Fruit fly (Drosophila melanogaster) whole organism, embryonic: ENCODE data around the gene eIF1.

Experiments
- Bgb ChIP-seq: fragments of 200-800 bp; sonication (Bioruptor generic); IDR thresholded peaks from 2 replicates; pipeline ENCODE4 v1.3.6; 2022; ENCODE audit warnings: missing biosample characterization, missing genetic modification characterization; ENCODE audit not compliant: partially characterized antibody
- CG11085 ChIP-seq: fragments of 200-800 bp; sonication (Bioruptor generic); IDR thresholded peaks from 2 replicates; pipeline ENCODE4 v1.3.6; 2022; ENCODE audit warnings: missing biosample characterization, missing genetic modification characterization
- CG12104 ChIP-seq: fragments of 200-800 bp; sonication (Bioruptor generic); optimal IDR thresholded peaks from 3 replicates; lab custom pipeline; 2016; ENCODE audit warnings: missing biosample characterization, missing genetic modification characterization
- CG12219 ChIP-seq: fragments of 200-800 bp; sonication (Bioruptor generic); optimal IDR thresholded peaks from 3 replicates; lab custom pipeline; 2018; ENCODE audit warnings: missing biosample characterization, mild to moderate bottlenecking, missing genetic modification characterization
- CG14965 ChIP-seq: fragments of 200-800 bp; sonication (Bioruptor generic); optimal IDR thresholded peaks from 2 replicates; lab custom pipeline; 2016; ENCODE audit warnings: missing biosample characterization, missing genetic modification characterization, borderline replicate concordance
- CG15514 ChIP-seq: fragments of 200-800 bp; sonication (Bioruptor generic); optimal IDR thresholded peaks from 3 replicates; lab custom pipeline; 2017; ENCODE audit warnings: missing biosample characterization, missing genetic modification characterization, mild to moderate bottlenecking, moderate library complexity, missing genetic modification reagents
- CG16779 ChIP-seq: fragments of 200-800 bp; sonication (Bioruptor generic); IDR thresholded peaks from 2 replicates; pipeline ENCODE4 v1.3.6; 2022; ENCODE audit warnings: missing biosample characterization, missing genetic modification characterization
- CG17186 ChIP-seq: fragments of 200-800 bp; sonication (Bioruptor generic); optimal IDR thresholded peaks from 3 replicates; lab custom pipeline; 2017; ENCODE audit warnings: missing biosample characterization, missing genetic modification reagents, missing genetic modification characterization
- CG17361 ChIP-seq: fragments of 200-800 bp; sonication (Bioruptor generic); IDR thresholded peaks from 3 replicates; pipeline ENCODE4 v1.3.6; 2022; ENCODE audit warnings: missing biosample characterization, missing genetic modification characterization
- CG17802 ChIP-seq: fragments of 200-800 bp; sonication (Bioruptor generic); optimal IDR thresholded peaks from 2 replicates; lab custom pipeline; 2018; ENCODE audit warnings: missing biosample characterization, mild to moderate bottlenecking, missing genetic modification characterization, moderate library complexity
- CG2120 ChIP-seq: fragments of 200-800 bp; sonication (Bioruptor generic); optimal IDR thresholded peaks from 3 replicates; lab custom pipeline; 2016; ENCODE audit warnings: missing biosample characterization, missing genetic modification characterization
- CG3065 ChIP-seq: fragments of 200-800 bp; sonication (Bioruptor generic); optimal IDR thresholded peaks from 2 replicates; lab custom pipeline; 2016; ENCODE audit warnings: missing biosample characterization, missing genetic modification characterization
- CG32767 ChIP-seq: fragments of 200-800 bp; sonication (Bioruptor generic); IDR thresholded peaks from 2 replicates; pipeline ENCODE4 v1.3.6; 2022; ENCODE audit warnings: missing biosample characterization, missing genetic modification characterization
- CG4360 ChIP-seq: fragments of 200-800 bp; sonication (Bioruptor generic); IDR thresholded peaks from 2 replicates; pipeline ENCODE4 v1.3.6; 2022; ENCODE audit warnings: missing biosample characterization, missing genetic modification characterization
- CG4707 ChIP-seq: fragments of 200-800 bp; sonication (Bioruptor generic); optimal IDR thresholded peaks from 2 replicates; lab custom pipeline; 2018; ENCODE audit warnings: missing biosample characterization, mild to moderate bottlenecking, missing genetic modification characterization, moderate library complexity
- CG7556 ChIP-seq: fragments of 200-800 bp; sonication (Bioruptor generic); optimal IDR thresholded peaks from 2 replicates; lab custom pipeline; 2017; ENCODE audit warnings: missing biosample characterization, mild to moderate bottlenecking, missing genetic modification characterization
- CG7839 ChIP-seq: fragments of 200-800 bp; sonication (Bioruptor generic); optimal IDR thresholded peaks from 3 replicates; lab custom pipeline; 2018; ENCODE audit warnings: missing biosample characterization, mild to moderate bottlenecking, missing genetic modification characterization, moderate library complexity
- CG7928 ChIP-seq: fragments of 200-800 bp; sonication (Bioruptor generic); optimal IDR thresholded peaks from 2 replicates; lab custom pipeline; 2017; ENCODE audit warnings: missing biosample characterization, mild to moderate bottlenecking, missing genetic modification characterization
- D ChIP-seq, 2 experiments: fragments of 200-800 bp in 1 of 2; fragments of >200 bp in 1 of 2; sonication (Bioruptor generic) in 1 of 2; optimal IDR thresholded peaks; 2 replicates in 1 of 2; 3 replicates in 1 of 2; lab custom pipeline; 2017; ENCODE audit warnings: mild to moderate bottlenecking in 1 of 2, missing biosample characterization in 1 of 2, missing genetic modification characterization in 1 of 2, missing genetic modification reagents in 1 of 2
- D19A ChIP-seq: fragments of 200-800 bp; optimal IDR thresholded peaks from 3 replicates; lab custom pipeline; 2019; ENCODE audit warnings: missing biosample characterization, mild to moderate bottlenecking, missing genetic modification characterization, moderate library complexity
- Drgx ChIP-seq: fragments of 200-800 bp; sonication (Bioruptor generic); IDR thresholded peaks from 2 replicates; pipeline ENCODE4 v1.3.6; 2022; ENCODE audit warnings: missing biosample characterization, missing genetic modification characterization
- E2f1 ChIP-seq: fragments of 200-800 bp; sonication (Bioruptor generic); IDR thresholded peaks from 2 replicates; pipeline ENCODE4 v1.3.6; 2022; ENCODE audit warnings: missing biosample characterization, missing genetic modification characterization
- ERR ChIP-seq: fragments of 200-800 bp; sonication (Bioruptor generic); optimal IDR thresholded peaks from 2 replicates; lab custom pipeline; 2016; ENCODE audit warnings: missing biosample characterization, missing genetic modification characterization
- Ets97D ChIP-seq: fragments of 200-800 bp; sonication (Bioruptor generic); optimal IDR thresholded peaks from 3 replicates; lab custom pipeline; 2016; ENCODE audit warnings: missing biosample characterization, missing genetic modification characterization
- Hr39 ChIP-seq: fragments of >200 bp; optimal IDR thresholded peaks from 2 replicates; lab custom pipeline; 2017
- MESR4 ChIP-seq: fragments of 200-800 bp; sonication (Bioruptor generic); optimal IDR thresholded peaks from 2 replicates; lab custom pipeline; 2018; ENCODE audit warnings: missing biosample characterization, mild to moderate bottlenecking, missing genetic modification characterization, moderate library complexity
- Nf-YC ChIP-seq: fragments of 200-800 bp; optimal IDR thresholded peaks from 3 replicates; lab custom pipeline; 2019; ENCODE audit warnings: missing biosample characterization, mild to moderate bottlenecking, missing genetic modification characterization, moderate library complexity
- Ssrp ChIP-seq: fragments of 200-800 bp; sonication (Bioruptor generic); optimal IDR thresholded peaks from 2 replicates; lab custom pipeline; 2018; ENCODE audit warnings: missing biosample characterization, mild to moderate bottlenecking, missing genetic modification characterization, moderate library complexity
- Xrp1 ChIP-seq: fragments of 200-800 bp; sonication (Bioruptor generic); IDR thresholded peaks from 2 replicates; pipeline ENCODE4 v1.3.6; 2022; ENCODE audit warnings: missing biosample characterization, missing genetic modification characterization
- amos ChIP-seq: fragments of 200-800 bp; sonication (Bioruptor generic); IDR thresholded peaks from 2 replicates; pipeline ENCODE4 v1.3.6; 2022; ENCODE audit warnings: missing biosample characterization, missing genetic modification characterization; ENCODE audit not compliant: partially characterized antibody
- aop ChIP-seq: fragments of 200-800 bp; sonication (Bioruptor generic); IDR thresholded peaks from 2 replicates; pipeline ENCODE4 v1.3.6; 2022; ENCODE audit warnings: missing biosample characterization, missing genetic modification characterization
- ap ChIP-seq: fragments of 200-800 bp; sonication (Bioruptor generic); IDR thresholded peaks from 2 replicates; pipeline ENCODE4 v1.3.6; 2022; ENCODE audit warnings: missing biosample characterization, missing genetic modification characterization
- ara ChIP-seq: fragments of 200-800 bp; sonication (Bioruptor generic); IDR thresholded peaks from 2 replicates; pipeline ENCODE4 v1.3.6; 2022; ENCODE audit warnings: missing biosample characterization, missing genetic modification characterization
- az2 ChIP-seq: fragments of 200-800 bp; sonication (Bioruptor generic); optimal IDR thresholded peaks from 3 replicates; lab custom pipeline; 2016; ENCODE audit warnings: missing biosample characterization, missing genetic modification characterization
- br ChIP-seq: fragments of >200 bp; optimal IDR thresholded peaks from 2 replicates; lab custom pipeline; 2017
- cato ChIP-seq: fragments of 200-800 bp; sonication (Bioruptor generic); optimal IDR thresholded peaks from 2 replicates; lab custom pipeline; 2016; ENCODE audit warnings: missing biosample characterization, missing genetic modification characterization, borderline replicate concordance
- caup ChIP-seq: fragments of 200-800 bp; sonication (Bioruptor generic); optimal IDR thresholded peaks from 3 replicates; lab custom pipeline; 2017; ENCODE audit warnings: missing biosample characterization, mild to moderate bottlenecking, missing genetic modification characterization, moderate library complexity; ENCODE audit not compliant: severe bottlenecking
- fu2 ChIP-seq: fragments of 200-800 bp; sonication (Bioruptor generic); optimal IDR thresholded peaks from 2 replicates; lab custom pipeline; 2016; ENCODE audit warnings: missing biosample characterization, missing genetic modification characterization
- gce ChIP-seq: fragments of 200-800 bp; sonication (Bioruptor generic); IDR thresholded peaks from 3 replicates; pipeline ENCODE4 v1.3.6; 2022; ENCODE audit warnings: missing biosample characterization, missing genetic modification characterization
- grn ChIP-seq: fragments of 200-800 bp; sonication (Bioruptor generic); optimal IDR thresholded peaks from 3 replicates; lab custom pipeline; 2017; ENCODE audit warnings: missing biosample characterization, missing genetic modification characterization
- gt ChIP-seq: fragments of 200-800 bp; sonication (Bioruptor generic); IDR thresholded peaks from 2 replicates; pipeline ENCODE4 v1.3.6; 2022; ENCODE audit warnings: missing biosample characterization, missing genetic modification characterization
- jigr1 ChIP-seq: fragments of 200-800 bp; sonication (Bioruptor generic); IDR thresholded peaks from 3 replicates; pipeline ENCODE4 v1.3.6; 2022; ENCODE audit warnings: missing biosample characterization, missing genetic modification characterization
- klu ChIP-seq: fragments of 200-800 bp; sonication (Bioruptor generic); IDR thresholded peaks from 2 replicates; pipeline ENCODE4 v1.3.6; 2022; ENCODE audit warnings: missing biosample characterization, missing genetic modification characterization
- prd ChIP-seq, 3 experiments: fragments of >200 bp in 2 of 3; fragments of 200-800 bp in 1 of 3; sonication (Bioruptor generic) in 1 of 3; optimal IDR thresholded peaks in 2 of 3; IDR thresholded peaks in 1 of 3; 2 replicates in 2 of 3; 3 replicates in 1 of 3; pipeline versions ENCODE4 v1.3.6 to Lab custom; 2017 to 2022; ENCODE audit warnings: missing biosample characterization in 1 of 3, missing genetic modification characterization in 1 of 3
- rib ChIP-seq: fragments of 200-800 bp; sonication (Bioruptor generic); IDR thresholded peaks from 2 replicates; pipeline ENCODE4 v1.3.6; 2022; ENCODE audit warnings: missing biosample characterization, missing genetic modification characterization
- slbo ChIP-seq: fragments of 200-800 bp; sonication (Bioruptor generic); IDR thresholded peaks from 2 replicates; pipeline ENCODE4 v1.3.6; 2022; ENCODE audit warnings: missing biosample characterization, missing genetic modification characterization
- sug ChIP-seq: fragments of 200-800 bp; optimal IDR thresholded peaks from 2 replicates; lab custom pipeline; 2019; ENCODE audit warnings: missing biosample characterization, mild to moderate bottlenecking, missing genetic modification characterization, moderate library complexity
- vnd ChIP-seq: fragments of 200-800 bp; sonication (Bioruptor generic); IDR thresholded peaks from 3 replicates; pipeline ENCODE4 v1.3.6; 2022; ENCODE audit warnings: missing biosample characterization, missing genetic modification characterization; ENCODE audit not compliant: partially characterized antibody
- z ChIP-seq: fragments of 200-800 bp; sonication (Bioruptor generic); IDR thresholded peaks from 3 replicates; pipeline ENCODE4 v1.3.6; 2022; ENCODE audit warnings: missing biosample characterization, missing genetic modification characterization

eIF1 gene

DNA sequence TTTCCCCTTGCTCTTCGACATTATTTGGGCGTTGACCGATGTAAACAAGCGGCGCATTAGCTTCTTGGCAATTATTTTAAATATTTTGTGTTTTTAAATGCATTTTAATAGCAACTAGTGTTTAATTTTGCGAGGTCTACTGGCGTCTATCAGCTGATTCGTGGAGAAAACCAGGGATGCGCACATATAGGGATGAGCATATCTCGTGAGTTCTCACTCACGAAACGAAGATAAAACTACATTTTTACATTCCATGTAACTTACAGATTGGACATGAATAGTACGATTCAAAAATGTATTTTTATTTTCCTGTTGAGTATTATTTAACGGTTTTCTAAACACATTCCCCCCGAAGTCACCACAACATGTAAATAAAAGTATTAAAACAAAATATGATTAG, 25.7 kb upstream of the eIF1 start, which contains the start of gene CG14966 (continued):
- TF ChIP-seq CG7556 (GFP tag; lab: Kevin White, UChicago) = no peak
- peak; percentile 67 for TF ChIP-seq Ets97D
- TF ChIP-seq CG4360 (GFP tag; lab: Robert Waterston, UW) = no peak
- TF ChIP-seq rib = peak; percentile 65
- no peak for TF ChIP-seq br (lab: Kevin White, UChicago)
- TF ChIP-seq CG7839 (tag; lab: Kevin White, UChicago) = peak; percentile 23
- TF ChIP-seq CG17361 = 0 out of 3 replicates have a peak, but pooled peaks have one; percentile 24
- TF ChIP-seq ap (GFP tag; lab: Robert Waterston, UW) = no peak
- no peak for TF ChIP-seq Hr39 (lab: Kevin White, UChicago)
- no peak for TF ChIP-seq CG11085 (GFP tag; lab: Robert Waterston, UW)
- TF ChIP-seq caup (GFP tag; lab: Kevin White, UChicago) = no peak
- peak; percentile 75 for TF ChIP-seq vnd (GFP tag; lab: Robert Waterston, UW)
- no peak for TF ChIP-seq z (GFP tag; lab: Robert Waterston, UW)
- TF ChIP-seq CG3065 = no peak
- peak; percentile 64 for TF ChIP-seq Nf-YC (tag; lab: Kevin White, UChicago)
- no peak for TF ChIP-seq cato
- TF ChIP-seq prd (optimal IDR thresholded peaks at IDR 0.05; lab: Kevin White, UChicago) = no peak
- TF ChIP-seq prd (GFP tag; IDR thresholded peaks at IDR 0.05; lab: Robert Waterston, UW) = 0 out of 3 replicates have a peak, but pooled peaks have one; percentile 8
- TF ChIP-seq MESR4 (GFP tag; lab: Kevin White, UChicago) = peak; percentile 62
- no peak for TF ChIP-seq CG17186 (GFP tag; lab: Kevin White, UChicago)
- TF ChIP-seq Xrp1 (GFP tag; lab: Robert Waterston, UW) = no peak
- peak; percentile 50 for TF ChIP-seq sug
- no peak for TF ChIP-seq gce (GFP tag; lab: Robert Waterston, UW)
- TF ChIP-seq CG15514 (GFP tag; lab: Kevin White, UChicago) = peak; percentile 83
- peak; percentile 96 for TF ChIP-seq Bgb (GFP tag; lab: Robert Waterston, UW)
- TF ChIP-seq D19A (tag; lab: Kevin White, UChicago) = no peak
- TF ChIP-seq CG17802 = no peak
- peak; percentile 17 for TF ChIP-seq az2 (GFP tag; lab: Kevin White, UChicago)
- TF ChIP-seq klu = no peak
- peak; percentile 66 for TF ChIP-seq CG2120 (GFP tag; lab: Kevin White, UChicago)
- TF ChIP-seq Ssrp = no peak

DNA sequence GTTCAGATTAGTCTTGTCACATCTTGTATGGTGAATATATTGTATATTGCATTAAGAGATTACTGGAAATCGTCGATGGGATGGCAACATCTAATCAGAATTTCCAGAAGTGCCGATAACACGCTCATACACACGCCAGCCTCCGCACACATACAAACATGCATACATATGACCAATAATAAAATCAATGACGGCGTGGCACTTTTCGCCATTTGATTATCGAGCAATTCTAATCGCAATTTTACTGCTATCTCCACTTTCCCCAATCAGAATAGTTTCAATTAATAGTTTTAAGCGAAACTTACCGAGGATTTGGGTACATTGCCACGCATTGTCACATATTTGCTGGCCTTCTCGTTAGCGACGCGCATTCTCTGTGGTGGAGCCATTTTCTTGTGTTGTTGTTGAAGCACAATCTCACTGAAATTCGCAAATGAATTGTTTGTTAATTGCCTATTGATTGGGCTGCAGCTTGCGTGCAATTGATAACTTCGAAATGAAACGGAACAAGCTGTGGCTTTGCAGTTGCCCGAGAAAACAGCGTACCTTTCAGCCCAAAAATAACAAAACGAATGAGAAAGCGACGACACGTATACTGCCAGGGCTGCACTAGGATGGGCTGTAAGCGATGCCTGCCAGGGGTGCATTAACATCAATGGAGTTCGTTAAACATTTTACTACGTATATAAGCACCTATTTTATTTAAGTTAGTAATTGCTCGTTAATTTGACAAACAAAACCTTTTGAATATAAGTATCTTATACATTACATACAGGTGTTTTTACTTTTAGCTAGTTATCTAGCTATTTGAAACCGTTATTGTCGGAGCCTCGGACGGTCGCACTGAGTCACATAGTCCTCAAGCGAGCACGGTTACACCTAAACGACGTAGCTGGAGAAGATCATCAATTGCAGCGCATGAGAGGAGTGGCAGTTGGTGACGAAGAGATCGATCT, 24.4 kb upstream of the eIF1 start, which contains the start of the genes CG32276 and gry:
Gene CG32276 (minus strand): TSS at position 601 of the 956 bp plus-strand sequence.
Gene gry (plus strand): TSS at position 644 of the 956 bp plus-strand sequence.
- TF ChIP-seq D (optimal IDR thresholded peaks at IDR 0.05; lab: Kevin White, UChicago) (peak; percentile 27), D (GFP tag; optimal IDR thresholded peaks at IDR 0.05; lab: Kevin White, UChicago) (peak; percentile 48), ara (peak; percentile 46; the same call in 1 of the 2 replicates), gt (GFP tag; lab: Robert Waterston, UW) (peak; percentile 35; the same call in 1 of the 2 replicates), fu2 (peak; percentile 76), CG16779 (GFP tag; lab: Robert Waterston, UW) (no peak), slbo (GFP tag; lab: Robert Waterston, UW) (peak; percentile 86), CG12104 (GFP tag; lab: Kevin White, UChicago) (peak; percentile 53), E2f1 (GFP tag; lab: Robert Waterston, UW) (peak; percentile 53), CG7928 (GFP tag; lab: Kevin White, UChicago) (peak; percentile 99), aop (GFP tag; lab: Robert Waterston, UW) (no peak), ERR (GFP tag; lab: Kevin White, UChicago) (peak; percentile 48), grn (no peak), Drgx (peak; percentile 55; the same call in 1 of the 2 replicates), CG32767 (peak; percentile 64), CG12219 (GFP tag; lab: Kevin White, UChicago) (peak; percentile 51), amos (GFP tag; lab: Robert Waterston, UW) (no peak; the same call in 1 of the 2 replicates), CG4707 (GFP tag; lab: Kevin White, UChicago) (no peak), CG14965 (GFP tag; lab: Kevin White, UChicago) (no peak), jigr1 (GFP tag; lab: Robert Waterston, UW) (no peak)
